Fruit fly (Drosophila melanogaster): ENCODE data around the gene Ssdp.

Gene Ssdp

dm6 chr3R:18169982-18170531, 29.3 kb downstream of the Ssdp start (continued):
- TF ChIP-seq pros (GFP tag; optimal IDR thresholded peaks at IDR 0.05) (peak; percentile 51), Hr39 (optimal IDR thresholded peaks at IDR 0.05) (no peak), Sry-δ (GFP tag; optimal IDR thresholded peaks at IDR 0.05) (no peak), nerfin-2 (GFP tag; IDR thresholded peaks at IDR 0.05; ENCODE audit: partially characterized antibody) (peak; percentile 31; the same call in 1 of the 2 replicates), CG12391 (tag; optimal IDR thresholded peaks at IDR 0.05) (no peak), exex (tag; optimal IDR thresholded peaks at IDR 0.05) (peak; percentile 95), CG12769 (tag; optimal IDR thresholded peaks at IDR 0.05) (peak; percentile 54), CG6175 (GFP tag; IDR thresholded peaks at IDR 0.05) (0 out of 3 replicates have a peak, but pooled peaks have one; percentile 21), zen (tag; optimal IDR thresholded peaks at IDR 0.05) (peak; percentile 92), Dll (GFP tag; IDR thresholded peaks at IDR 0.05; ENCODE audit: partially characterized antibody) (peak; percentile 33; the same call in 1 of the 4 replicates), z (GFP tag; IDR thresholded peaks at IDR 0.05) (0 out of 3 replicates have a peak, but pooled peaks have one; percentile 61), CG9437 (GFP tag; optimal IDR thresholded peaks at IDR 0.05) (peak; percentile 94), pzg (GFP tag; optimal IDR thresholded peaks at IDR 0.05) (peak; percentile 3), Blimp-1 (GFP tag; optimal IDR thresholded peaks at IDR 0.05) (no peak), Elba2 (GFP tag; optimal IDR thresholded peaks at IDR 0.05) (peak; percentile 85), BEAF-32 (GFP tag; optimal IDR thresholded peaks at IDR 0.05) (no peak), D19A (tag; optimal IDR thresholded peaks at IDR 0.05) (peak; percentile 45), CG15011 (GFP tag; optimal IDR thresholded peaks at IDR 0.05) (no peak), seq (GFP tag; IDR thresholded peaks at IDR 0.05) (no peak), cg (GFP tag; optimal IDR thresholded peaks at IDR 0.05) (peak; percentile 56), wdn (GFP tag; IDR thresholded peaks at IDR 0.05) (no peak), Nf-YC (tag; optimal IDR thresholded peaks at IDR 0.05) (no peak), CG10274 (GFP tag; optimal IDR thresholded peaks at IDR 0.05) (no peak), al (GFP tag; IDR thresholded peaks at IDR 0.05) (no peak), CG4360 (GFP tag; IDR thresholded peaks at IDR 0.05) (no peak; the same call in 1 of the 2 replicates), GATAe (GFP tag; conservative IDR thresholded peaks at IDR 0.05) (peak; percentile 93), mirr (GFP tag; optimal IDR thresholded peaks at IDR 0.05) (peak; percentile 88), CG10321 (GFP tag; IDR thresholded peaks at IDR 0.05) (no peak), Pdp1 (GFP tag; optimal IDR thresholded peaks at IDR 0.05) (peak in 1 of 2 experiments; percentile 46), grn (GFP tag; optimal IDR thresholded peaks at IDR 0.05) (no peak), chm (GFP tag; IDR thresholded peaks at IDR 0.05) (0 out of 2 replicates have a peak, but pooled peaks have one; percentile 9), CG2678 (tag; optimal IDR thresholded peaks at IDR 0.05) (peak; percentile 25), gro (GFP tag; optimal IDR thresholded peaks at IDR 0.05) (peak; percentile 26), chinmo (GFP tag; IDR thresholded peaks at IDR 0.05; ENCODE audit: partially characterized antibody) (0 out of 4 replicates have a peak, but pooled peaks have one; percentile 70)

- TF ChIP-seq bcd (GFP tag; optimal IDR thresholded peaks at IDR 0.05) = no peak
- peak; percentile 9 for TF ChIP-seq az2 (GFP tag; optimal IDR thresholded peaks at IDR 0.05)
- TF ChIP-seq CG5953 (GFP tag; IDR thresholded peaks at IDR 0.05) = 0 out of 2 replicates have a peak, but pooled peaks have one; percentile 5
- peak; percentile 37 for TF ChIP-seq CG12219 (GFP tag; optimal IDR thresholded peaks at IDR 0.05)
- TF ChIP-seq CG2120 (GFP tag; optimal IDR thresholded peaks at IDR 0.05) = peak; percentile 22
- TF ChIP-seq CG18262 (tag; optimal IDR thresholded peaks at IDR 0.05) = peak; percentile 51
- TF ChIP-seq zen (tag; optimal IDR thresholded peaks at IDR 0.05) = peak; percentile 48
- no peak for TF ChIP-seq HLHmδ (GFP tag; optimal IDR thresholded peaks at IDR 0.05)
- TF ChIP-seq CG33557 (GFP tag; optimal IDR thresholded peaks at IDR 0.05) = no peak
- TF ChIP-seq Drgx (GFP tag; IDR thresholded peaks at IDR 0.05) = 0 out of 2 replicates have a peak, but pooled peaks have one; percentile 30
- TF ChIP-seq gem (tag; optimal IDR thresholded peaks at IDR 0.05) = peak; percentile 9
- TF ChIP-seq CG10543 (GFP tag; optimal IDR thresholded peaks at IDR 0.05) = no peak
- TF ChIP-seq dpn (GFP tag; optimal IDR thresholded peaks at IDR 0.05) = peak in 1 of 2 experiments; percentile 35
- TF ChIP-seq lola (GFP tag; optimal IDR thresholded peaks at IDR 0.05) = no peak
- TF ChIP-seq Fer3 (tag; optimal IDR thresholded peaks at IDR 0.05) = peak; percentile 21
- TF ChIP-seq pan (optimal IDR thresholded peaks at IDR 0.05) = no peak
- peak in 1 of 2 experiments; percentile 7 for TF ChIP-seq pan (GFP tag; optimal IDR thresholded peaks at IDR 0.05 in 1 of 2, IDR thresholded peaks at IDR 0.05 in 1 of 2)
Measured at dm6 chr3R:18168929-18169350, 30.5 kb downstream of the Ssdp start.

Measured in whole organism, embryonic.